Worm (Caenorhabditis elegans): ENCODE data around the gene pgam-5.

Gene pgam-5

DNA sequence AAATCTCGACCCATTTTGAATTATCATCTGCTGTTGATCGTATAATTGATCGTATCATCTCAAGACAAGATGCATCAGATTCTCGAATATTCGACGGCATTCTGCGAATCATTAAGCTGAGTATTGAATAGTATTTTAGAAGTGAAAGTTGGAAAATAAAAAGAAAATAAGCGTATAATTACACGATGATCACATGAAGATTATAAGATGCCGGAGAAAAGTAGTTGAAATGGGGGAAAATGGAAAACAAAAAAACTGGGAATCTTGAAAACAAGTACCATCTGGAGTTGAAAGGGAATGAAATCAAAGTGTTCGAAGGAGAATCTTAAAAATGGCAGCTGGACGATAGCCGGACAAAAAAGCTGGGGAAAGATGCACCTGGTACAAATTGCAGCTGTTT lies 21.9 kb upstream of the pgam-5 start, which contains the start of gene R07G3.8:
TSS of gene R07G3.8 (minus strand) at position 101 of the 400 bp plus-strand sequence.
- TF ChIP-seq pha-4 (tag; optimal IDR thresholded peaks at IDR 0.05): no peak
- no peak for TF ChIP-seq unc-120 (tag; optimal IDR thresholded peaks at IDR 0.05; ENCODE audit: poor library complexity, severe bottlenecking)
- TF ChIP-seq zip-8 (tag; optimal IDR thresholded peaks at IDR 0.05): no peak
- TF ChIP-seq M03D4.4 (tag; optimal IDR thresholded peaks at IDR 0.05): no peak
- TF ChIP-seq flh-1 (GFP tag; optimal IDR thresholded peaks at IDR 0.05): no peak
- TF ChIP-seq hlh-1 (tag; optimal IDR thresholded peaks at IDR 0.05): no peak
- TF ChIP-seq cnd-1 (tag; optimal IDR thresholded peaks at IDR 0.05): no peak
- no peak for TF ChIP-seq elt-1 (tag; optimal IDR thresholded peaks at IDR 0.05; ENCODE audit: borderline replicate concordance, insufficient read depth)
- TF ChIP-seq snpc-4 (tag; optimal IDR thresholded peaks at IDR 0.05): no peak
- TF ChIP-seq elt-3 (tag; optimal IDR thresholded peaks at IDR 0.05): no peak
- no peak for TF ChIP-seq ceh-39 (tag; optimal IDR thresholded peaks at IDR 0.05)
- TF ChIP-seq sem-2 (GFP tag; optimal IDR thresholded peaks at IDR 0.05): no peak
- TF ChIP-seq drap-1 (GFP tag; optimal IDR thresholded peaks at IDR 0.05): no peak
- TF ChIP-seq lin-32 (GFP tag; optimal IDR thresholded peaks at IDR 0.05): no peak
- no peak for TF ChIP-seq lsy-2 (tag; optimal IDR thresholded peaks at IDR 0.05)
- TF ChIP-seq ceh-43 (GFP tag; optimal IDR thresholded peaks at IDR 0.05): no peak
- TF ChIP-seq nhr-237 (tag; optimal IDR thresholded peaks at IDR 0.05): no peak
- TF ChIP-seq bed-3 (GFP tag; optimal IDR thresholded peaks at IDR 0.05): no peak
- TF ChIP-seq unc-39 (tag; optimal IDR thresholded peaks at IDR 0.05): no peak
- no peak for TF ChIP-seq ceh-83 (GFP tag; optimal IDR thresholded peaks at IDR 0.05)

DNA sequence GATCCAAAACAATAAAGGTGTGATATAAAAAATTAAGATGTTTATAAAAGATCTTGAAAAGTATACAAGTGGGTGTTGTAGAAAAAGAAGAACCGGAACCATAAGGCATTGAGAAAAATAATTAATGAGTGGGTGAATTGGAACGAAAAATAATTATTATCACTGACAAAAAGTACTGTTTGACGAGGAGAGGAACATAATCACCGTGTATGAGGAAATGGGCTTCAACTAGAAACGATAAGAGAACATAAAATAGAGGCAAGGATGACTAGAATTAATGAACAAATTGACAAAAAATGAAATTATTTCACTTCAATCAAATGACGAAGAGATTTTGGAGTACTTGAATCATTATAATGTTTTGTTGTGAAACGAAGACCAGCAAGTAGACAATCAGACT lies 19.7 kb upstream of the pgam-5 start:
- TF ChIP-seq nhr-237 (tag; optimal IDR thresholded peaks at IDR 0.05) (no peak), nhr-28 (tag; optimal IDR thresholded peaks at IDR 0.05) (no peak), lin-13 (tag; optimal IDR thresholded peaks at IDR 0.05) (no peak), pha-4 (tag; optimal IDR thresholded peaks at IDR 0.05) (no peak), M03D4.4 (tag; optimal IDR thresholded peaks at IDR 0.05) (no peak), ceh-43 (GFP tag; optimal IDR thresholded peaks at IDR 0.05) (no peak), unc-62 (GFP tag; optimal IDR thresholded peaks at IDR 0.05) (no peak), nhr-2 (tag; optimal IDR thresholded peaks at IDR 0.05) (no peak), cnd-1 (tag; optimal IDR thresholded peaks at IDR 0.05) (no peak), drap-1 (GFP tag; optimal IDR thresholded peaks at IDR 0.05) (no peak), unc-120 (tag; optimal IDR thresholded peaks at IDR 0.05; ENCODE audit: poor library complexity, severe bottlenecking) (no peak), elt-1 (tag; optimal IDR thresholded peaks at IDR 0.05; ENCODE audit: borderline replicate concordance, insufficient read depth) (no peak), ceh-39 (tag; optimal IDR thresholded peaks at IDR 0.05) (no peak), zip-8 (tag; optimal IDR thresholded peaks at IDR 0.05) (no peak), ces-1 (GFP tag; optimal IDR thresholded peaks at IDR 0.05) (no peak), ham-2 (GFP tag; optimal IDR thresholded peaks at IDR 0.05) (no peak), lsy-2 (tag; optimal IDR thresholded peaks at IDR 0.05) (no peak)

DNA sequence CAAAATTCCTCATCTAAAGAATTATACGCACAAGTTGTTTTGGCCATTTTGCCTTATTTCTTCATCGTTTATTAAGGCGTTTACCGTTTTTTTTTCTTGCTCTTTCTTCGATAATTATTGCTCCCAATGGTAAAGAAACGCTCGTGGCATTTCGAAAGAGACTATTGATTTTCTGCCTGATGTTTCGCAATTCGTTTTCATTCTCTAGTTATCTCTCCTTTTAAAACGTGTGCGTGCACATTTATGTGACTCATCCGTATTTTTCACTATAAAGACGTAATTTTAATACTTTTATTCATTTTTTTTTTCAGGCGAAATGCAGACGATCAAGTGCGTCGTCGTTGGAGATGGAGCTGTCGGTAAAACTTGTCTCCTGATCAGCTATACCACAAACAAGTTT lies 17.6 kb upstream of the pgam-5 start, which contains the start of gene cdc-42:
TSS of gene cdc-42 (plus strand) at position 312 of the 400 bp plus-strand sequence.
- TF ChIP-seq ceh-43 (GFP tag; optimal IDR thresholded peaks at IDR 0.05) (no peak), ces-1 (GFP tag; optimal IDR thresholded peaks at IDR 0.05) (peak; percentile 11)

DNA sequence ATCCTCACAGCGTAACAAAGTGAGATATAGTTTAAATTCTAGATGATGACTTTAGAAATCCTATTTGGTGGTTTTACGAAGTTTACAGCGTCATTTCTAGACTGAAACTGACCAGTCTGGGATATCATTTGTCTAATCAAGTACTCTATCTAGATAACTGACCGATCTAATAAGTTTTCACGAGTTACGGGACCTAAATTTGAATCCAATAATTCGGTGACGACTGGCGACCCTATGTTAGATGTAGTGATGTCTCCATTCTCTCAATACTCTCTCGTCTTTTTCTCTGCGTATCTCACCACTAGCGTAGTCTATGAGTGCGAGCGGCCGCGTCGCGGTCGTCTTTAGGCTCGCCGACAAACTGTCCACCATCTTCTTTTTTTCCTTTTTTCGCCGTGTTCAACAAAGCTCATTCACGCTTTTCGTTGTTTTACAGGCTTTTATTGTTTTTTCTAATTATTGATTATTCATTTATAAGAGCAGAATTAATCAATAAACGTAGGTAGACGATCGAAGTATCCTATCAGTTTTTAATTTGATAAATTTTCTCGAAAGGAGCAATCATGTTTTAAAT lies 16.9 kb upstream of the pgam-5 start:
- TF ChIP-seq mep-1 (tag; optimal IDR thresholded peaks at IDR 0.05): peak; percentile 42
- TF ChIP-seq blmp-1 (tag; optimal IDR thresholded peaks at IDR 0.05): no peak
- peak; percentile 14 for TF ChIP-seq ceh-39 (tag; optimal IDR thresholded peaks at IDR 0.05)
- TF ChIP-seq unc-120 (tag; optimal IDR thresholded peaks at IDR 0.05; ENCODE audit: poor library complexity, severe bottlenecking): peak; percentile 25
- peak; percentile 4 for TF ChIP-seq lsy-2 (tag; optimal IDR thresholded peaks at IDR 0.05)
- TF ChIP-seq lin-32 (GFP tag; optimal IDR thresholded peaks at IDR 0.05): no peak
- no peak for TF ChIP-seq ceh-83 (GFP tag; optimal IDR thresholded peaks at IDR 0.05)
- no peak for TF ChIP-seq flh-1 (GFP tag; optimal IDR thresholded peaks at IDR 0.05)
- peak; percentile 69 for TF ChIP-seq ces-1 (GFP tag; optimal IDR thresholded peaks at IDR 0.05)

DNA sequence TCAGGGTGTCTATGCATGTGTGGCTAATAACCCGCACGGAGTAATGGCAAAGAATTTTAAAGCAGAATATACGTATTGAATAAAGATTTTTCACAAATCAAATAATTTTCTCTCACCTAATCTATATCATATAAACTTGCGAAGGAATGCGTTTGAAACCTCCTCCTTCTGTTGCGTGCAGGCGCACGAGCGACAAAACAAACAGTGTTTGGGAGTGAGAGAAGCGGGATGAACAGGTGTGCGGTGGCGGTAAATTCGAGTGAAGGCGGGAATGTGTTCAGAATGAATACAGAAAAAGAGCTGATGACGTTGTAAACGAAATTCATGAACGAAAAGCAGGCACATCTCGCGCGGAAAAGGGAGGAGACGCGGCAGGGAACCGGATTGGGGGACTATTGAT lies 15.8 kb upstream of the pgam-5 start:
- no peak for TF ChIP-seq pha-4 (tag; optimal IDR thresholded peaks at IDR 0.05)
- no peak for TF ChIP-seq elt-1 (tag; optimal IDR thresholded peaks at IDR 0.05; ENCODE audit: borderline replicate concordance, insufficient read depth)
- peak; percentile 10 for TF ChIP-seq lin-32 (GFP tag; optimal IDR thresholded peaks at IDR 0.05)
- no peak for TF ChIP-seq drap-1 (GFP tag; optimal IDR thresholded peaks at IDR 0.05)
- no peak for TF ChIP-seq nhr-2 (tag; optimal IDR thresholded peaks at IDR 0.05)
- peak; percentile 64 for TF ChIP-seq hlh-1 (tag; optimal IDR thresholded peaks at IDR 0.05)
- TF ChIP-seq lsy-2 (tag; optimal IDR thresholded peaks at IDR 0.05): no peak
- TF ChIP-seq mls-2 (tag; optimal IDR thresholded peaks at IDR 0.05): no peak
- TF ChIP-seq sem-2 (GFP tag; optimal IDR thresholded peaks at IDR 0.05): no peak
